Fruit fly (Drosophila melanogaster): ENCODE data around the gene CG32148.

The CG32148 gene

DNA sequence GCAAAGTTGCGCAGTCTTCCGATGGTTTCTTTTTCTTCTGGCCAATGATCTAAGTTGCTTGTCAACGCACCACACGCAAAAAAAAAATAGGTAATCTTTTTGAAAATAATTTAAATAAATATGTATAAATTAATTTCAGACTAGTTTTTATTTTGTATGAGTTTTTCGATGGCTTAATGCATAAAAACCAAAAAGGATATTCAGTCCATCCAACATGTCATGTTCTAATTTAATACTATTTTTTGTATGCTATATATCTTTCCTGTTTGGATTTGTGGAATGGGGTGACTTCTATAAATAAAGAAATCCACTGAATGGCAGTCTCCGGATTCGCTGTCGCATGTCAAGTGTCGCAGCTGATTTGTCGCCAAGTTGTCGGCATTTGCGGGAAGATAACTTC is 13.6 kb upstream of the CG32148 start (continued):
- peak; percentile 27 for TF ChIP-seq CG2678 (tag; optimal IDR thresholded peaks at IDR 0.05)
- TF ChIP-seq CG31441 (GFP tag; IDR thresholded peaks at IDR 0.05) = 0 out of 2 replicates have a peak, but pooled peaks have one; percentile 22
- TF ChIP-seq CG16813 (GFP tag; IDR thresholded peaks at IDR 0.05; ENCODE audit: partially characterized antibody) = no peak
- no peak for TF ChIP-seq CG33213 (GFP tag; optimal IDR thresholded peaks at IDR 0.05)
- no peak for TF ChIP-seq CG14667 (GFP tag; IDR thresholded peaks at IDR 0.05)
- peak; percentile 3 for TF ChIP-seq phol (tag; optimal IDR thresholded peaks at IDR 0.05)
- TF ChIP-seq Gsc (GFP tag; IDR thresholded peaks at IDR 0.05) = no peak
- no peak for TF ChIP-seq eve (GFP tag; optimal IDR thresholded peaks at IDR 0.05)
- no peak for TF ChIP-seq lab (GFP tag; optimal IDR thresholded peaks at IDR 0.05)
- peak; percentile 19 for TF ChIP-seq dmrt99B (tag; optimal IDR thresholded peaks at IDR 0.05)
- peak; percentile 56 for TF ChIP-seq Sox102F (GFP tag; optimal IDR thresholded peaks at IDR 0.05)
- TF ChIP-seq CG7372 (GFP tag; IDR thresholded peaks at IDR 0.05) = no peak
- TF ChIP-seq gcm2 (GFP tag; optimal IDR thresholded peaks at IDR 0.05) = no peak
- TF ChIP-seq trem (tag; optimal IDR thresholded peaks at IDR 0.05) = no peak
- no peak for TF ChIP-seq Med (GFP tag)
- TF ChIP-seq hkb (optimal IDR thresholded peaks at IDR 0.05) = no peak
- TF ChIP-seq hkb (GFP tag; IDR thresholded peaks at IDR 0.05) = no peak
- TF ChIP-seq h (optimal IDR thresholded peaks at IDR 0.05) = no peak
- no peak for TF ChIP-seq CG10979 (tag; optimal IDR thresholded peaks at IDR 0.05)
- no peak for TF ChIP-seq fd64A (GFP tag; optimal IDR thresholded peaks at IDR 0.05)
- no peak for TF ChIP-seq CG8765 (GFP tag; IDR thresholded peaks at IDR 0.05)
- no peak for TF ChIP-seq Tbp (GFP tag; optimal IDR thresholded peaks at IDR 0.05)
- TF ChIP-seq CG2199 (GFP tag; IDR thresholded peaks at IDR 0.05) = no peak
- no peak for TF ChIP-seq CG18599 (GFP tag; optimal IDR thresholded peaks at IDR 0.05)
- TF ChIP-seq CG3407 (GFP tag; optimal IDR thresholded peaks at IDR 0.05) = no peak
- TF ChIP-seq tin (GFP tag; optimal IDR thresholded peaks at IDR 0.05) = no peak
- TF ChIP-seq az2 (GFP tag; optimal IDR thresholded peaks at IDR 0.05) = no peak
- TF ChIP-seq D19B (GFP tag; optimal IDR thresholded peaks at IDR 0.05) = no peak
- TF ChIP-seq Lhr (GFP tag; optimal IDR thresholded peaks at IDR 0.05) = no peak
- no peak for TF ChIP-seq CG7963 (GFP tag; IDR thresholded peaks at IDR 0.05; ENCODE audit: partially characterized antibody)
- TF ChIP-seq Fer1 (GFP tag; optimal IDR thresholded peaks at IDR 0.05) = no peak
- TF ChIP-seq CG12942 (GFP tag; optimal IDR thresholded peaks at IDR 0.05) = no peak
- TF ChIP-seq CG8388 (GFP tag; optimal IDR thresholded peaks at IDR 0.05) = peak; percentile 12
- TF ChIP-seq CG1024 (GFP tag; IDR thresholded peaks at IDR 0.05) = no peak
- no peak for TF ChIP-seq CG30431 (GFP tag; optimal IDR thresholded peaks at IDR 0.05)
- peak; percentile 37 for TF ChIP-seq gem (tag; optimal IDR thresholded peaks at IDR 0.05)
- no peak for TF ChIP-seq CG7271 (tag; optimal IDR thresholded peaks at IDR 0.05)
- TF ChIP-seq CG9797 (GFP tag; optimal IDR thresholded peaks at IDR 0.05) = no peak
- TF ChIP-seq BtbVII (GFP tag; optimal IDR thresholded peaks at IDR 0.05) = no peak
- no peak for TF ChIP-seq CG18619 (GFP tag; optimal IDR thresholded peaks at IDR 0.05)
- TF ChIP-seq CG16779 (GFP tag; IDR thresholded peaks at IDR 0.05) = no peak
- TF ChIP-seq Eip74EF (GFP tag; optimal IDR thresholded peaks at IDR 0.05) = no peak
- TF ChIP-seq Ets65A (GFP tag) = peak; percentile 82
- no peak for TF ChIP-seq Taf1 (GFP tag; IDR thresholded peaks at IDR 0.05)
- no peak for TF ChIP-seq Atf6 (GFP tag; IDR thresholded peaks at IDR 0.05)
- no peak for TF ChIP-seq CG10431 (GFP tag; optimal IDR thresholded peaks at IDR 0.05)
- no peak for TF ChIP-seq CG6854 (GFP tag; optimal IDR thresholded peaks at IDR 0.05)
- TF ChIP-seq sisA (GFP tag; IDR thresholded peaks at IDR 0.05) = no peak
- no peak for TF ChIP-seq jing (GFP tag; optimal IDR thresholded peaks at IDR 0.05)
- TF ChIP-seq Drgx (GFP tag; IDR thresholded peaks at IDR 0.05) = peak; percentile 57; the same call in 1 of the 2 replicates
- TF ChIP-seq bsh (GFP tag; optimal IDR thresholded peaks at IDR 0.05) = peak in 1 of 2 experiments; percentile 0
- no peak for TF ChIP-seq ewg (GFP tag; optimal IDR thresholded peaks at IDR 0.05)

Measured in whole organism, embryonic.